Fruit fly (Drosophila melanogaster): ENCODE measurements around the gene Hira.

Hira gene

dm6 chrX:7701282-7702078 is 20.4 kb upstream of the Hira start (continued):
- peak; percentile 71 for TF ChIP-seq phol (tag; optimal IDR thresholded peaks at IDR 0.05)
- peak; percentile 89 for TF ChIP-seq Hmr (GFP tag; optimal IDR thresholded peaks at IDR 0.05)
- TF ChIP-seq Max (GFP tag; optimal IDR thresholded peaks at IDR 0.05), result peak; percentile 66
- TF ChIP-seq CG13296 (GFP tag; optimal IDR thresholded peaks at IDR 0.05), result peak; percentile 84
- TF ChIP-seq CG32532 (GFP tag; IDR thresholded peaks at IDR 0.05), result peak; percentile 85
- TF ChIP-seq CG17829 (tag; optimal IDR thresholded peaks at IDR 0.05), result peak; percentile 66
- TF ChIP-seq her (GFP tag; optimal IDR thresholded peaks at IDR 0.05), result peak; percentile 19
- peak; percentile 84 for TF ChIP-seq Oli (tag; optimal IDR thresholded peaks at IDR 0.05)
- no peak for TF ChIP-seq Spps (tag; optimal IDR thresholded peaks at IDR 0.05)
- TF ChIP-seq CG5953 (GFP tag; IDR thresholded peaks at IDR 0.05), result no peak; the same call in 1 of the 2 replicates
- TF ChIP-seq CG13424 (tag; optimal IDR thresholded peaks at IDR 0.05), result peak; percentile 78
- peak; percentile 74 for TF ChIP-seq Sox100B (GFP tag; optimal IDR thresholded peaks at IDR 0.05)
- peak; percentile 4 for TF ChIP-seq CG33557 (GFP tag; optimal IDR thresholded peaks at IDR 0.05)
- peak; percentile 47 to 48 for TF ChIP-seq chif (GFP tag; optimal IDR thresholded peaks at IDR 0.05)
- TF ChIP-seq CG11398 (GFP tag; optimal IDR thresholded peaks at IDR 0.05), result peak; percentile 47
- no peak for TF ChIP-seq BEAF-32 (GFP tag; optimal IDR thresholded peaks at IDR 0.05)
- peak; percentile 82 for TF ChIP-seq CG9817 (tag; optimal IDR thresholded peaks at IDR 0.05)
- peak; percentile 38 for TF ChIP-seq CG4854 (GFP tag; optimal IDR thresholded peaks at IDR 0.05)
- peak; percentile 68 for TF ChIP-seq CG2889 (GFP tag; IDR thresholded peaks at IDR 0.05)
- TF ChIP-seq CG18764 (GFP tag; optimal IDR thresholded peaks at IDR 0.05), result no peak
- peak; percentile 25 for TF ChIP-seq Bteb2 (GFP tag; optimal IDR thresholded peaks at IDR 0.05)
- TF ChIP-seq Deaf1 (tag; optimal IDR thresholded peaks at IDR 0.05), result peak; percentile 58
- peak; percentile 33 for TF ChIP-seq CG1603 (tag; optimal IDR thresholded peaks at IDR 0.05)
- peak; percentile 8; the same call in 1 of the 2 replicates for TF ChIP-seq bowl (GFP tag; IDR thresholded peaks at IDR 0.05)
- peak; percentile 46; the same call in 1 of the 3 replicates for TF ChIP-seq CG14050 (GFP tag; IDR thresholded peaks at IDR 0.05)
- TF ChIP-seq CG18476 (GFP tag; optimal IDR thresholded peaks at IDR 0.05), result peak; percentile 42
- no peak for TF ChIP-seq CG14965 (GFP tag; optimal IDR thresholded peaks at IDR 0.05; ENCODE audit: borderline replicate concordance)
- peak; percentile 51 for TF ChIP-seq shn (GFP tag; optimal IDR thresholded peaks at IDR 0.05)
- TF ChIP-seq tgo (GFP tag; IDR thresholded peaks at IDR 0.05), result peak; percentile 60; the same call in 2 of the 3 replicates
- TF ChIP-seq CG15479 (GFP tag; optimal IDR thresholded peaks at IDR 0.05), result no peak
- TF ChIP-seq Rx (GFP tag; IDR thresholded peaks at IDR 0.05), result 0 out of 2 replicates have a peak, but pooled peaks have one; percentile 22
- peak; percentile 65 for TF ChIP-seq Xrp1 (GFP tag; IDR thresholded peaks at IDR 0.05)
- TF ChIP-seq CG18599 (GFP tag; optimal IDR thresholded peaks at IDR 0.05), result peak; percentile 92
- TF ChIP-seq nmo (GFP tag; optimal IDR thresholded peaks at IDR 0.05), result peak; percentile 35
- peak; percentile 17 for TF ChIP-seq disco-r (GFP tag; optimal IDR thresholded peaks at IDR 0.05)
- TF ChIP-seq Sry-β (GFP tag; optimal IDR thresholded peaks at IDR 0.05), result peak; percentile 16
- peak; percentile 74 for TF ChIP-seq sens (GFP tag)
- peak; percentile 67 for TF ChIP-seq Dbx (GFP tag; IDR thresholded peaks at IDR 0.05)
- TF ChIP-seq CG17385 (GFP tag; optimal IDR thresholded peaks at IDR 0.05), result peak; percentile 81
- peak; percentile 18 for TF ChIP-seq abd-A (tag; optimal IDR thresholded peaks at IDR 0.05)
- TF ChIP-seq stc (GFP tag; IDR thresholded peaks at IDR 0.05), result peak; percentile 47; the same call in 1 of the 2 replicates
- TF ChIP-seq D19A (tag; optimal IDR thresholded peaks at IDR 0.05), result peak; percentile 72
- TF ChIP-seq bcd (GFP tag; optimal IDR thresholded peaks at IDR 0.05), result peak; percentile 73
- TF ChIP-seq schlank (tag; optimal IDR thresholded peaks at IDR 0.05), result peak; percentile 48
- TF ChIP-seq tio (GFP tag; optimal IDR thresholded peaks at IDR 0.05), result peak; percentile 63
- TF ChIP-seq CG15514 (GFP tag; optimal IDR thresholded peaks at IDR 0.05), result peak; percentile 81
- peak; percentile 59 for TF ChIP-seq vfl (GFP tag; optimal IDR thresholded peaks at IDR 0.05)
- peak; percentile 67 for TF ChIP-seq CG6683 (GFP tag; optimal IDR thresholded peaks at IDR 0.05)
